Worm (Caenorhabditis elegans) whole organism, L4 larva: ENCODE measurements around the gene C10B5.1.

ENCODE experiments used
- D1046.2 ChIP-seq: fragments of 200-800 bp; sonication (Bioruptor generic); IDR thresholded peaks from 2 replicates; pipeline ENCODE4 v1.3.6; 2022; ENCODE audit warnings: missing genetic modification characterization, missing compliant biosample characterization
- T20F7.1 ChIP-seq: fragments of 200-800 bp; sonication (Bioruptor generic); optimal IDR thresholded peaks from 2 replicates; lab custom pipeline; 2018; ENCODE audit warnings: mild to moderate bottlenecking, missing genetic modification characterization, missing compliant biosample characterization
- Y75B8A.6 ChIP-seq: fragments of 200-800 bp; sonication (Bioruptor generic); IDR thresholded peaks from 2 replicates; pipeline ENCODE4 v1.3.6; 2022; ENCODE audit warnings: missing genetic modification reagents, missing genetic modification characterization, missing compliant biosample characterization
- aha-1 ChIP-seq: fragments of 150-350 bp; peaks from one replicate; lab custom pipeline; 2014; ENCODE audit warnings: missing biosample characterization, missing genetic modification characterization
- ama-1 ChIP-seq: fragments of 150-350 bp; optimal IDR thresholded peaks from 2 replicates; lab custom pipeline; 2014; ENCODE audit warnings: inconsistent platforms, mixed read lengths
- ceh-20 ChIP-seq: fragments of 200-800 bp; sonication (Bioruptor generic); IDR thresholded peaks from 2 replicates; pipeline ENCODE4 v1.3.6; 2022; ENCODE audit warnings: missing genetic modification reagents, missing genetic modification characterization, missing compliant biosample characterization
- ceh-28 ChIP-seq: fragments of 150-350 bp; optimal IDR thresholded peaks from 2 replicates; lab custom pipeline; 2014; ENCODE audit warnings: missing biosample characterization, missing genetic modification reagents, missing genetic modification characterization
- ceh-32 ChIP-seq: sonication (generic microtip); optimal IDR thresholded peaks from 2 replicates; lab custom pipeline; 2016; ENCODE audit warnings: mild to moderate bottlenecking, missing genetic modification characterization, missing compliant biosample characterization; ENCODE audit not compliant: poor library complexity
- ceh-44 ChIP-seq: fragments of 200-800 bp; sonication (Bioruptor generic); IDR thresholded peaks from 2 replicates; pipeline ENCODE4 v1.3.6; 2022; ENCODE audit warnings: missing genetic modification reagents, missing genetic modification characterization, missing compliant biosample characterization
- daf-19 ChIP-seq: fragments of 200-800 bp; sonication (Bioruptor generic); conservative IDR thresholded peaks from 2 replicates; pipeline ENCODE4 v1.3.6; 2022; ENCODE audit warnings: missing genetic modification characterization, missing compliant biosample characterization
- dmd-8 ChIP-seq: fragments of 200-800 bp; sonication (Bioruptor generic); IDR thresholded peaks from 2 replicates; pipeline ENCODE4 v1.3.6; 2022; ENCODE audit warnings: missing genetic modification characterization, missing compliant biosample characterization
- dpl-1 ChIP-seq: fragments of 150-350 bp; optimal IDR thresholded peaks from 2 replicates; lab custom pipeline; 2014; ENCODE audit warnings: missing biosample characterization, missing genetic modification reagents, missing genetic modification characterization
- duxl-1 ChIP-seq: sonication (generic microtip); optimal IDR thresholded peaks from 2 replicates; lab custom pipeline; 2016; ENCODE audit warnings: mild to moderate bottlenecking, missing genetic modification characterization, moderate library complexity, missing compliant biosample characterization; ENCODE audit not compliant: poor library complexity
- egl-27 ChIP-seq: sonication (generic microtip); optimal IDR thresholded peaks from 3 replicates; lab custom pipeline; 2017; ENCODE audit warnings: missing biosample characterization, missing genetic modification reagents, missing genetic modification characterization
- egl-43 ChIP-seq: fragments of 200-800 bp; sonication (Bioruptor generic); IDR thresholded peaks from 2 replicates; pipeline ENCODE4 v1.3.6; 2022; ENCODE audit warnings: missing genetic modification reagents, missing genetic modification characterization, missing compliant biosample characterization
- hlh-30 ChIP-seq: sonication (generic microtip); optimal IDR thresholded peaks from 2 replicates; lab custom pipeline; 2017; ENCODE audit warnings: antibody characterized with exemption, mild to moderate bottlenecking, missing genetic modification characterization, missing compliant biosample characterization; ENCODE audit not compliant: insufficient read depth
- lim-7 ChIP-seq: fragments of 200-800 bp; sonication (Bioruptor generic); IDR thresholded peaks from 2 replicates; pipeline ENCODE4 v1.3.6; 2022; ENCODE audit warnings: missing genetic modification characterization, missing compliant biosample characterization
- lin-39 ChIP-seq: fragments of 150-350 bp; optimal IDR thresholded peaks from 2 replicates; lab custom pipeline; 2014; ENCODE audit warnings: missing biosample characterization, missing genetic modification reagents, missing genetic modification characterization
- lsy-2 ChIP-seq, 2 experiments: fragments of 150-350 bp in 1 of 2; sonication (generic microtip) in 1 of 2; optimal IDR thresholded peaks; 2 replicates each; lab custom pipeline; 2014 to 2017; ENCODE audit warnings: missing biosample characterization in 2 of 2, missing genetic modification characterization in 2 of 2
- mes-2 ChIP-seq: sonication (generic microtip); optimal IDR thresholded peaks from 2 replicates; lab custom pipeline; 2016; ENCODE audit warnings: missing genotype, mild to moderate bottlenecking, missing genetic modification characterization, missing compliant biosample characterization; ENCODE audit not compliant: poor library complexity, severe bottlenecking
- nhr-10 ChIP-seq: fragments of 150-350 bp; optimal IDR thresholded peaks from 2 replicates; lab custom pipeline; 2014; ENCODE audit warnings: missing biosample characterization, missing genetic modification characterization
- nhr-28 ChIP-seq: fragments of 150-350 bp; optimal IDR thresholded peaks from 2 replicates; lab custom pipeline; 2014; ENCODE audit warnings: missing biosample characterization, missing genetic modification characterization
- nhr-48 ChIP-seq: sonication (generic microtip); optimal IDR thresholded peaks from 2 replicates; lab custom pipeline; 2016; ENCODE audit warnings: mild to moderate bottlenecking, missing genetic modification characterization, missing compliant biosample characterization
- nhr-6 ChIP-seq: fragments of 150-350 bp; optimal IDR thresholded peaks from 2 replicates; lab custom pipeline; 2014; ENCODE audit warnings: missing biosample characterization, missing genetic modification characterization
- tag-97 ChIP-seq: fragments of 200-800 bp; sonication (Bioruptor generic); IDR thresholded peaks from 2 replicates; pipeline ENCODE4 v1.3.6; 2022; ENCODE audit warnings: missing genetic modification characterization, missing compliant biosample characterization
- tra-1 ChIP-seq: fragments of 200-800 bp; sonication (Bioruptor generic); IDR thresholded peaks from 2 replicates; pipeline ENCODE4 v1.3.6; 2022; ENCODE audit warnings: missing genetic modification reagents, missing genetic modification characterization, missing compliant biosample characterization
- unc-39 ChIP-seq: sonication (generic microtip); optimal IDR thresholded peaks from 2 replicates; lab custom pipeline; 2017; ENCODE audit warnings: missing biosample characterization, missing genetic modification characterization
- unc-62 ChIP-seq, 3 experiments: fragments of 150-350 bp in 1 of 3; sonication (generic microtip); optimal IDR thresholded peaks in 2 of 3; peaks in 1 of 3; 1 replicate in 1 of 3; 2 replicates in 2 of 3; lab custom pipeline; 2014 to 2017; ENCODE audit warnings: missing biosample characterization in 3 of 3, missing genetic modification characterization in 3 of 3, missing genetic modification reagents in 3 of 3, missing genotype in 1 of 3
- zip-11 ChIP-seq: fragments of 200-800 bp; sonication (Bioruptor generic); IDR thresholded peaks from 2 replicates; pipeline ENCODE4 v1.3.6; 2022; ENCODE audit warnings: missing genetic modification characterization, missing compliant biosample characterization
- zip-2 ChIP-seq: fragments of 150-350 bp; optimal IDR thresholded peaks from 2 replicates; lab custom pipeline; 2014; ENCODE audit warnings: missing biosample characterization, missing genetic modification characterization
- ztf-11 ChIP-seq: fragments of 150-350 bp; optimal IDR thresholded peaks from 2 replicates; lab custom pipeline; 2014; ENCODE audit warnings: missing biosample characterization, missing genetic modification characterization

Gene C10B5.1

ce11 chrV:8622314-8622713, 41.3 kb downstream of the C10B5.1 start, which contains the start of gene F41E6.1 (continued):
- no peak for TF ChIP-seq nhr-10 (tag; lab: Kevin White, UChicago)

- TF ChIP-seq ceh-44 (GFP tag; lab: Robert Waterston, UW) (no peak), Y75B8A.6 (GFP tag; lab: Robert Waterston, UW) (no peak), zip-2 (tag; lab: Kevin White, UChicago) (no peak), hlh-30 (tag; lab: Kevin White, UChicago) (peak; percentile 15), ceh-20 (GFP tag; lab: Robert Waterston, UW) (no peak)
These were observed 42.7 kb downstream of the C10B5.1 start, which contains the start of gene F41E6.17 for ce11 chrV:8623754-8624153. Gene F41E6.17, plus strand, starts transcription at chrV:8624101.

DNA sequence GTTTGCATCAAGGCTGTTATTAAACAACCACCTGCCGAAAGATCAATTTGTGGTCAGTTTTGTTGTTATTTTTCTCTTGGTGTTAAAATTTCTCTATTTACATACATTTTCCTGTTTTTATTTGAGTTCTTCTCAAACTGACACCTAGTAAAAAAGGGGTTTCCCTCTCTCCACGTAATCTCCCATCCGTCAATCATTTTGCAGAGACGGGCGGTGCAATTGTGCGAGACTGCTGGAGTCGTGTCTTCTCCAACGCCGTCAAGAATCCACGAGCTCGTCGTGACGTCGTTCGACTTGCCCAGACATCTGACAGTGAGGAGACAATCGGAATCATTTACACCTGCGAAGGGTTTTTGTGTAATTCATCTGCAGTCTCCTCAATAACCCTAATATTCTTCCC, 45.3 kb downstream of the C10B5.1 start:
- TF ChIP-seq ceh-20 (GFP tag; lab: Robert Waterston, UW) (peak; percentile 61; the same call in 1 of the 2 replicates), D1046.2 (GFP tag; lab: Robert Waterston, UW) (no peak), ceh-28 (tag; lab: Kevin White, UChicago) (no peak), unc-62 (GFP tag; optimal IDR thresholded peaks at IDR 0.05 in 1 of 2; lab: Kevin White, UChicago) (peak in 1 of 2 experiments; percentile 50), unc-62 (tag; optimal IDR thresholded peaks at IDR 0.05; lab: Kevin White, UChicago) (no peak), zip-11 (GFP tag; lab: Robert Waterston, UW) (no peak)

ce11 chrV:8627580-8627979, 46.5 kb downstream of the C10B5.1 start:
- TF ChIP-seq unc-62 (GFP tag; optimal IDR thresholded peaks at IDR 0.05 in 1 of 2; lab: Kevin White, UChicago) (peak in 1 of 2 experiments; percentile 93), unc-62 (tag; optimal IDR thresholded peaks at IDR 0.05; lab: Kevin White, UChicago) (no peak), nhr-48 (tag; lab: Kevin White, UChicago) (no peak)
- TF ChIP-seq, all 104 proteins: peak for 1

- TF ChIP-seq dpl-1 (GFP tag; lab: Kevin White, UChicago) = no peak
- no peak for TF ChIP-seq daf-19 (GFP tag; lab: Robert Waterston, UW)
- TF ChIP-seq egl-43 (GFP tag; lab: Robert Waterston, UW) = no peak
- TF ChIP-seq mes-2 (tag; lab: Kevin White, UChicago) = no peak
- no peak for TF ChIP-seq T20F7.1 (GFP tag; lab: Kevin White, UChicago)
- TF ChIP-seq lin-39 (tag; lab: Kevin White, UChicago) = no peak
- TF ChIP-seq tra-1 = no peak
- TF ChIP-seq nhr-10 (tag; lab: Kevin White, UChicago) = no peak
- TF ChIP-seq egl-27 = no peak
- no peak for TF ChIP-seq ztf-11 (tag; lab: Kevin White, UChicago)
- TF ChIP-seq nhr-28 = no peak
- TF ChIP-seq nhr-6 (tag; lab: Kevin White, UChicago) = no peak
- TF ChIP-seq zip-2 (tag; lab: Kevin White, UChicago) = no peak
- no peak for TF ChIP-seq tag-97 (GFP tag; lab: Robert Waterston, UW)
- TF ChIP-seq dmd-8 (GFP tag; lab: Robert Waterston, UW) = no peak
- TF ChIP-seq unc-39 = no peak
- TF ChIP-seq ceh-32 (tag; lab: Kevin White, UChicago) = no peak
- TF ChIP-seq lsy-2 (tag; optimal IDR thresholded peaks at IDR 0.05; lab: Kevin White, UChicago) = peak in 1 of 2 experiments; percentile 12
- TF ChIP-seq duxl-1 (tag; lab: Kevin White, UChicago) = peak; percentile 15
- no peak for TF ChIP-seq lim-7 (GFP tag; lab: Robert Waterston, UW)
- TF ChIP-seq aha-1 = peak; percentile 88
- TF ChIP-seq ama-1 (lab: Kevin White, UChicago) = peak; percentile 36
These were observed 48.0 kb downstream of the C10B5.1 start, which contains the start of gene F41E6.12 for ce11 chrV:8629029-8629428. Gene F41E6.12, minus strand, starts transcription at chrV:8629129.
